Worm (Caenorhabditis elegans): ENCODE measurements around the gene fbxl-4.

fbxl-4 gene

DNA sequence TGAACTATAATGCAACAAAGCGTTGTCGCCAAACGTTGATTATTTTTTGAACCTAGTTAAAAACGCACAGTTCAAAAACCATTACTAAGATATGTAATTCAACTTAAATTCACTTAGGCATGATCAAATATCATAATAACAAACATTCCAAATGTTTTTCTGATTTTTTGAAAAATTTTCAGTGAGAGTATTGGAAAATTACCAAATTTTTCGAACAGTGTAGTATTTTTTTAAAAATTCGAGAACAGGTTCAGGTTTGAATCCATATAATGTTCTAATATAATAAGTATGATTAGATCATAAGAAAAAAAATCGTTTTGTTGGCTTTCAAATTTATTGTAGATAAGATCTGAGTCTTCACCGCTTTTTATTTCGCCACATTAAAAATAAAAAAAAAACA is 35.0 kb upstream of the fbxl-4 start:
- TF ChIP-seq ceh-43 (GFP tag; optimal IDR thresholded peaks at IDR 0.05): no peak
- no peak for TF ChIP-seq mls-2 (tag; optimal IDR thresholded peaks at IDR 0.05)
- no peak for TF ChIP-seq pha-4 (tag; optimal IDR thresholded peaks at IDR 0.05)
- TF ChIP-seq blmp-1 (tag; optimal IDR thresholded peaks at IDR 0.05): no peak
- TF ChIP-seq mab-5 (tag; optimal IDR thresholded peaks at IDR 0.05): no peak
- TF ChIP-seq zip-8 (tag; optimal IDR thresholded peaks at IDR 0.05): no peak

- TF ChIP-seq ceh-39 (tag; optimal IDR thresholded peaks at IDR 0.05) (no peak), flh-1 (GFP tag; optimal IDR thresholded peaks at IDR 0.05) (no peak), mab-5 (tag; optimal IDR thresholded peaks at IDR 0.05) (no peak), unc-39 (tag; optimal IDR thresholded peaks at IDR 0.05) (no peak)
Observed at ce11 chrX:6560495-6560894, 28.1 kb upstream of the fbxl-4 start.

- TF ChIP-seq sptf-1 (tag; optimal IDR thresholded peaks at IDR 0.05) (no peak), unc-62 (GFP tag; optimal IDR thresholded peaks at IDR 0.05) (no peak), drap-1 (GFP tag; optimal IDR thresholded peaks at IDR 0.05) (no peak), ceh-83 (GFP tag; optimal IDR thresholded peaks at IDR 0.05) (no peak), ham-2 (GFP tag; optimal IDR thresholded peaks at IDR 0.05) (no peak), sem-2 (GFP tag; optimal IDR thresholded peaks at IDR 0.05) (no peak), flh-1 (GFP tag; optimal IDR thresholded peaks at IDR 0.05) (no peak), ztf-11 (tag; optimal IDR thresholded peaks at IDR 0.05) (no peak), zip-8 (tag; optimal IDR thresholded peaks at IDR 0.05) (no peak), lin-32 (GFP tag; optimal IDR thresholded peaks at IDR 0.05) (no peak), cnd-1 (tag; optimal IDR thresholded peaks at IDR 0.05) (no peak)
Observed at ce11 chrX:6562378-6562856, 26.2 kb upstream of the fbxl-4 start, which contains the start of gene aaim-1. Gene aaim-1, minus strand, starts transcription at chrX:6562428.

- TF ChIP-seq elt-3 (tag; optimal IDR thresholded peaks at IDR 0.05) (no peak), elt-1 (tag; optimal IDR thresholded peaks at IDR 0.05; ENCODE audit: borderline replicate concordance, insufficient read depth) (no peak), ceh-83 (GFP tag; optimal IDR thresholded peaks at IDR 0.05) (no peak), unc-39 (tag; optimal IDR thresholded peaks at IDR 0.05) (no peak), nhr-76 (tag; optimal IDR thresholded peaks at IDR 0.05) (no peak), drap-1 (GFP tag; optimal IDR thresholded peaks at IDR 0.05) (no peak), mls-2 (tag; optimal IDR thresholded peaks at IDR 0.05) (no peak), nhr-2 (tag; optimal IDR thresholded peaks at IDR 0.05) (no peak), sem-2 (GFP tag; optimal IDR thresholded peaks at IDR 0.05) (no peak), ham-2 (GFP tag; optimal IDR thresholded peaks at IDR 0.05) (no peak), snpc-4 (tag; optimal IDR thresholded peaks at IDR 0.05) (no peak), cnd-1 (tag; optimal IDR thresholded peaks at IDR 0.05) (no peak), unc-120 (tag; optimal IDR thresholded peaks at IDR 0.05; ENCODE audit: poor library complexity, severe bottlenecking) (no peak), bed-3 (GFP tag; optimal IDR thresholded peaks at IDR 0.05) (no peak), nhr-12 (tag; optimal IDR thresholded peaks at IDR 0.05) (no peak)
Observed at ce11 chrX:6569624-6570023, 19.0 kb upstream of the fbxl-4 start, which contains the start of gene dop-3. Gene dop-3, minus strand, starts transcription at chrX:6569724.

ce11 chrX:6572987-6573386 is 15.6 kb upstream of the fbxl-4 start:
- TF ChIP-seq sptf-1 (tag; optimal IDR thresholded peaks at IDR 0.05): no peak

DNA sequence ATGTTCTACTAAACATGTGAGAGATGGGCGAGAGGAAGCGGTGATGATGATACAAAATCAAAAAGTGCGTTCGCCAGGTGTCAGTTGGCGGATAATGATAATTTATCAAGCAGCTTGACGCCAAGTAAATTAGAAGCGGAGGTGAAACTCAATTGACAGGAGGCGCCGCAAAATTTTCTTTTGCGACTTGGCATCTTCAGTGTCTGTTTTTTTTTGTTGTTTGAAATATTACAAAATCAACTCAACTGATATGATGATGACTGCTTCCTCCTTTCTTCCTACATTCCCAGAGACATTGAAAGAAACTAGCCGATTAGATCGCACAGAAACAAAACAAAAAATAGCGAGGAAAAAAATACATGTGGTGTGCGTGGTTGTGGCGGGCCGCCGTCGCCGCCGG is 12.6 kb upstream of the fbxl-4 start:
- TF ChIP-seq sptf-1 (tag; optimal IDR thresholded peaks at IDR 0.05): no peak
- TF ChIP-seq unc-120 (tag; optimal IDR thresholded peaks at IDR 0.05; ENCODE audit: poor library complexity, severe bottlenecking): no peak
- TF ChIP-seq cnd-1 (tag; optimal IDR thresholded peaks at IDR 0.05): no peak
- TF ChIP-seq unc-62 (GFP tag; optimal IDR thresholded peaks at IDR 0.05): peak; percentile 1
- TF ChIP-seq nhr-237 (tag; optimal IDR thresholded peaks at IDR 0.05): no peak
- no peak for TF ChIP-seq elt-3 (tag; optimal IDR thresholded peaks at IDR 0.05)
- TF ChIP-seq nhr-76 (tag; optimal IDR thresholded peaks at IDR 0.05): no peak
- TF ChIP-seq lin-32 (GFP tag; optimal IDR thresholded peaks at IDR 0.05): no peak
- no peak for TF ChIP-seq blmp-1 (tag; optimal IDR thresholded peaks at IDR 0.05)
- TF ChIP-seq nhr-12 (tag; optimal IDR thresholded peaks at IDR 0.05): no peak
- no peak for TF ChIP-seq ham-2 (GFP tag; optimal IDR thresholded peaks at IDR 0.05)
- TF ChIP-seq hlh-1 (tag; optimal IDR thresholded peaks at IDR 0.05): peak; percentile 33
- no peak for TF ChIP-seq sem-2 (GFP tag; optimal IDR thresholded peaks at IDR 0.05)
- TF ChIP-seq ceh-83 (GFP tag; optimal IDR thresholded peaks at IDR 0.05): no peak
- no peak for TF ChIP-seq elt-1 (tag; optimal IDR thresholded peaks at IDR 0.05; ENCODE audit: borderline replicate concordance, insufficient read depth)
- TF ChIP-seq flh-1 (GFP tag; optimal IDR thresholded peaks at IDR 0.05): no peak
- TF ChIP-seq bed-3 (GFP tag; optimal IDR thresholded peaks at IDR 0.05): no peak
- TF ChIP-seq unc-39 (tag; optimal IDR thresholded peaks at IDR 0.05): no peak
